Worm (Caenorhabditis elegans): ENCODE data around the gene K07F5.22.

DNA sequence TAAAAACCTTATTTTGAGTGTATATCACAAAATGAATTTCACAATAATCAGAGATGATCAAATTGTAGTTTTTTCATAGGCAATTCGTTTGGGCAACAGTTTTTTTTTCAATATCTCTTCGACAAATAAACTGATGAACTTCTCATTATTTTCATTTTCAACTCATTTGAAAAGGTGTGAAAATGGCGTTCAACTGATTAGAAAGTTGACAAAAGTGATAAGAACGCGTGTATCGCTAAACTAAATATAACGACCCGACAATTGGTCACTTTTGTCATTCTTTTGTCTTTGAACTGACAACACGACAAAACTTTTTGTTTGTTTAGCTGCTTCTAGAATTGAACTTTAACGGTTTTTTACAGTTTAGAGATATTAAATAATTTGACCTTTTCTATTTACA lies 9.9 kb upstream of the K07F5.22 start:
- TF ChIP-seq Y95B8A.8 (GFP tag; IDR thresholded peaks at IDR 0.05) (no peak), lir-1 (GFP tag; conservative IDR thresholded peaks at IDR 0.05) (no peak), unc-62 (GFP tag; optimal IDR thresholded peaks at IDR 0.05) (no peak), T26A5.8 (tag; optimal IDR thresholded peaks at IDR 0.05) (no peak), let-607 (tag; optimal IDR thresholded peaks at IDR 0.05) (no peak)
